Worm (Caenorhabditis elegans) whole organism, late embryonic: ENCODE data around the gene M7.12.

Experiments used
- K02D7.2 ChIP-seq: sonication (generic microtip); optimal IDR thresholded peaks from 2 replicates; lab custom pipeline; 2017; ENCODE audit warnings: mild to moderate bottlenecking, missing genetic modification characterization, missing compliant biosample characterization
- ahr-1 ChIP-seq: sonication (generic microtip); optimal IDR thresholded peaks from 2 replicates; lab custom pipeline; 2016; ENCODE audit warnings: missing genetic modification characterization, missing compliant biosample characterization
- ceh-31 ChIP-seq: sonication (generic microtip); optimal IDR thresholded peaks from 2 replicates; lab custom pipeline; 2016; ENCODE audit warnings: missing genetic modification characterization, missing compliant biosample characterization
- nhr-232 ChIP-seq: sonication (generic microtip); optimal IDR thresholded peaks from 2 replicates; lab custom pipeline; 2016; ENCODE audit warnings: missing genetic modification characterization, missing compliant biosample characterization
- unc-42 ChIP-seq: sonication (generic microtip); optimal IDR thresholded peaks from 2 replicates; lab custom pipeline; 2016; ENCODE audit warnings: missing genotype, missing genetic modification characterization, missing compliant biosample characterization

Gene M7.12

DNA sequence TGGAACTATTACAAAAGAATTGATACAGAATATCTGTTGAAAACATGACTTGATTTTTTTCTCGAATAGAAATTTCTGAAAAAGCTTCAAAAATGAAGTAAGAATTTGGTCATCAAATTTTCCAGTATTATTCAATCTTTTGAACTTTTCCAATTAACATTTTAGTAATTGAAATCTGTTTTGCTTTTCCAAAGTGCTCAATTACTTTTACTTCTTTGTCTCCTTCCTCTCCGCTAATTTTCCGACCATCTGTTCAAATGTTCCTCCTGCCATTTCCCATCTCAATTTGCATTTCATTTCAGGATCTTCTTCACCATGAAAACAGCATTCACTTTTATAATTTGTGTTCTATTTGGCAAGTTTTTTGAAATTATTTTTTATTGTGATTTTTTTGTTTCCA, 48.9 kb downstream of the M7.12 start, which contains the start of gene F36H1.11:
TSS of gene F36H1.11 (plus strand) at position 301 of the 400 bp plus-strand sequence.
- TF ChIP-seq K02D7.2 (tag; lab: Kevin White, UChicago) (no peak), ahr-1 (no peak), ceh-31 (tag; lab: Kevin White, UChicago) (no peak), nhr-232 (tag; lab: Kevin White, UChicago) (no peak), unc-42 (tag; lab: Kevin White, UChicago) (peak; percentile 44)
